Worm (Caenorhabditis elegans): ENCODE measurements around the gene K09G1.1.

- TF ChIP-seq lin-32 (GFP tag; optimal IDR thresholded peaks at IDR 0.05) (no peak), mep-1 (tag; optimal IDR thresholded peaks at IDR 0.05) (no peak), lin-13 (tag; optimal IDR thresholded peaks at IDR 0.05) (no peak), unc-62 (GFP tag; optimal IDR thresholded peaks at IDR 0.05) (no peak)
Measured at ce11 chrV:9588574-9588973, 5.2 kb downstream of the K09G1.1 start.
